Fruit fly (Drosophila melanogaster): Measurements from ENCODE around the gene rho-4.

rho-4 gene

DNA sequence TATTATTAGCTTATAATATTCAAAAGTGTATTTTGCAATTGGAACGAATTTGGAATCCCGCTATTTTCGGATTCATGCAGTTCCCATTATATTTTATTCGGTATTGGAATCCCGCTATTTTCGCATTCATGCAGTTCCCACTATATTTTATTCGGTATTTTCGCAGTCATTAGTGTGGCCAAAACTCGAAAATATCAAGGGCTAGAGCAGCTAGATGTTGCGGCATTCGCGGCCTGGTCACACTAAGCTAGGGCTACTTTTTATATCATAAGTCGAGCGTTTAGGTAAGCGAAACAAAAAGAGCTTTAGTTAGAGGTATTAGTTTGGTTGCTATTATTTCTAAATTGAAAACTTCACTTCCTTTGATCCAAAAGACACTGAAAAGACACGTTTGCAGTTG is 20.8 kb upstream of the rho-4 start:
- TF ChIP-seq Dll (optimal IDR thresholded peaks at IDR 0.05) (no peak), EcR (GFP tag; optimal IDR thresholded peaks at IDR 0.05) (no peak), CG8478 (optimal IDR thresholded peaks at IDR 0.05) (no peak), psq (optimal IDR thresholded peaks at IDR 0.05) (no peak), usp (GFP tag; optimal IDR thresholded peaks at IDR 0.05) (no peak), pan (optimal IDR thresholded peaks at IDR 0.05) (no peak)

DNA sequence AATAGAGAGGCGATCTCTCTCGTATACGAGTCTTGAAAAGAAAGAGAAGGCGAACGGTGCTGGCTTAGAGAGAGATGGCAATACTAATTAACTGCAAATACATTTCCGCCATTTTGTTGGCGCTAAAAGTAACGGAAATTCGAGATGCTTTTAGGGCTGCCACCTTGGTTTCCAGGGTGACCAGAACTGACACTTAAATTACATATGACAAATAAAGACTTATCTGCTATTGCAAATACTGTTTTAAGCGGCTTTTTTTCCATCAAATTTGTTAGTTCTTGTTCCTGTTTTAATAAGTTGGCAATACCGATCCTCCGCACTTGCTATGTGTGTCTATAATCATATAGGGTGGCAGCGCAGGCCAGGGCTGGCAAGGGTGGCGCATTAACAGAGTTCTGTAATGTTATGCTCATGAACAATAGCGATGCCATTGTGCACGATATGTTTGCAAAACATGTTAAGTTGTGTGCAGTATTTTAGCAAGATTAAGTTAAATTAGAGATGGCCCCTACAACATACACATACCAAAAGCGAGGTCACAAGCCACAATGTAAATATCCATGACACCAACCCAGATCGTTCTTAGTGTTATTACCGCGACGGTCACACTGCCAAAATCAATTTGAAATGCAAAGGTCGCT is 19.3 kb upstream of the rho-4 start, which contains the start of gene nod:
Gene nod (plus strand): TSS at position 573 of the 641 bp plus-strand sequence.
- TF ChIP-seq pan (optimal IDR thresholded peaks at IDR 0.05) (no peak), CG8478 (optimal IDR thresholded peaks at IDR 0.05) (no peak), Dll (optimal IDR thresholded peaks at IDR 0.05) (no peak), psq (optimal IDR thresholded peaks at IDR 0.05) (no peak), usp (GFP tag; optimal IDR thresholded peaks at IDR 0.05) (no peak), EcR (GFP tag; optimal IDR thresholded peaks at IDR 0.05) (no peak)

DNA sequence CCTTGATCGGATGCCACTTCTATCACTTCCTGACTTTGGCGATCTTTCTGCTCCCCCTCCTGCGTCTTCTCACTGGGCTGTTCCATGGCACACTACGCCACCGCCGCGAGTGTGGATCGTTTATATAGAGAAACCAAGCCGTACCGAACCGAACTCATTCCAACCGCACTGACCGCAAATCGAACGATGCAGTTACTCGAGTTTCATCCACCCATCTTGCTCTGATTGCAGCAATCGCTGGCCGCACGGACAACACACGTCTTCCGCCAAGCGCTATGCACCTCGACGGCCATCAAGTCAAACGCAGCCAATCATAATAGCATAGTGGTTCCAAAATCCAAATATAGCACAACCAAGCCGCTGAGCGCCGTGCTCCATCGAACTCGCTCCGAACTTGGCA is 15.6 kb upstream of the rho-4 start, which contains the start of gene pkm:
Gene pkm (minus strand): TSS at position 101 of the 400 bp plus-strand sequence.
- no peak for TF ChIP-seq usp (GFP tag; optimal IDR thresholded peaks at IDR 0.05)
- TF ChIP-seq EcR (GFP tag; optimal IDR thresholded peaks at IDR 0.05): no peak
- no peak for TF ChIP-seq psq (optimal IDR thresholded peaks at IDR 0.05)
- no peak for TF ChIP-seq Dll (optimal IDR thresholded peaks at IDR 0.05)
- no peak for TF ChIP-seq CG8478 (optimal IDR thresholded peaks at IDR 0.05)
- TF ChIP-seq pan (optimal IDR thresholded peaks at IDR 0.05): no peak

DNA sequence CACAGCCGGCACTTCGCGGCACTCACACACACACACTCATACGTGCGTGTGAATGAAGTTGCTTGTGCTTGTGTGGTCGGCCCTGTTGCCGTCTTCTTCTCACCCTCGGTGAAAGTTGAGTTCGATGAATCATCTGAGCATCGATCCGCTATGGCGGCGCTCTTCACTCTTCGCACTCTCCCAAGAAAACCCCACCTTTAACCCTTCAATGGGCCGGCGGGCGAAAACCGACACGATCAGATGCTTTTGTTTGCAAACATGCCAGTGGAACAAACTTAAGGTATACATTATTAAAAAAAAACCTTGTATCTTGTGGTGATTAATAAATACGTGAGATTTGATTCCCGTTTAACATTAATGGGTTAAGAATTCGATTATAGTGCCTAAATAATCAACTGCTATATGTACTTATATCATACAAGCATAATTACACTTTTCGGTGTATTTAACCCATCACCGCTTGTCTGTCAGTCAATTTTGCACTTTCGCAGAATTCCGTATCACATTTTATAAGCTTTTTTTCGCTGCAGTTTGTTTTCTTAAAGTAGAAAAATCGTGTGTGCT is 1.2 kb downstream of the rho-4 start:
- no peak for TF ChIP-seq CG8478 (optimal IDR thresholded peaks at IDR 0.05)
- TF ChIP-seq pan (optimal IDR thresholded peaks at IDR 0.05): no peak
- TF ChIP-seq usp (GFP tag; optimal IDR thresholded peaks at IDR 0.05): no peak
- TF ChIP-seq EcR (GFP tag; optimal IDR thresholded peaks at IDR 0.05): no peak
- TF ChIP-seq Dll (optimal IDR thresholded peaks at IDR 0.05): no peak
- TF ChIP-seq psq (optimal IDR thresholded peaks at IDR 0.05): no peak

- TF ChIP-seq CG8478 (optimal IDR thresholded peaks at IDR 0.05) (no peak), usp (GFP tag; optimal IDR thresholded peaks at IDR 0.05) (no peak), psq (optimal IDR thresholded peaks at IDR 0.05) (no peak), pan (optimal IDR thresholded peaks at IDR 0.05) (no peak), EcR (GFP tag; optimal IDR thresholded peaks at IDR 0.05) (no peak), Dll (optimal IDR thresholded peaks at IDR 0.05) (no peak)
Measured at dm6 chrX:11601408-11601807, 1.8 kb downstream of the rho-4 start.

DNA sequence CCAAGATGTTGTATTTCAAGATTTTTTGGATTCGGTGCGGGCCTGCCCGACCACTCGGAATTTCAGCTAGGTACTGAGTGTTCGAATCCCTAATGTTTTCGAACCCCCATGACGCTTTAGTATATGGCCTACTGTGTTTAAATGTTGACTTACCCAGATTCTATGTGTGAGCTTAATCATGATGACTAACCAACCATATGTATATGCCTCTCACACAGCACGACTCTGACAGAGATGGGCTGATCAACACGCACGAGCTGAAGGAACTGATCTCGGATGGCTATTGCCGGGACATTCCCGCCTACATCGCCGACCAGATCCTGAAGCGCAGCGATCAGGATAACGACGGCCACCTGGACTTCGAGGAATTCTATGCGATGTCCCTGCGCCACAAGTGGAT is 4.5 kb downstream of the rho-4 start, which contains the start of gene CG2533:
Gene CG2533 (minus strand): TSS at position 101 of the 400 bp plus-strand sequence.
- TF ChIP-seq psq (optimal IDR thresholded peaks at IDR 0.05): no peak
- TF ChIP-seq pan (optimal IDR thresholded peaks at IDR 0.05): no peak
- no peak for TF ChIP-seq Dll (optimal IDR thresholded peaks at IDR 0.05)
- TF ChIP-seq EcR (GFP tag; optimal IDR thresholded peaks at IDR 0.05): no peak
- TF ChIP-seq CG8478 (optimal IDR thresholded peaks at IDR 0.05): no peak
- no peak for TF ChIP-seq usp (GFP tag; optimal IDR thresholded peaks at IDR 0.05)

dm6 chrX:11611056-11611644 is 11.5 kb downstream of the rho-4 start:
- no peak for TF ChIP-seq Dll (optimal IDR thresholded peaks at IDR 0.05)
- TF ChIP-seq pan (optimal IDR thresholded peaks at IDR 0.05): no peak
- TF ChIP-seq CG8478 (optimal IDR thresholded peaks at IDR 0.05): no peak
- no peak for TF ChIP-seq usp (GFP tag; optimal IDR thresholded peaks at IDR 0.05)
- TF ChIP-seq EcR (GFP tag; optimal IDR thresholded peaks at IDR 0.05): no peak
- no peak for TF ChIP-seq psq (optimal IDR thresholded peaks at IDR 0.05)

dm6 chrX:11611645-11612079 is 12.0 kb downstream of the rho-4 start, which contains the start of the genes CG2247 and CG1703:
Gene CG2247 (minus strand): TSS chrX:11611652.
Gene CG1703 (plus strand): TSS chrX:11611927.
- TF ChIP-seq psq (optimal IDR thresholded peaks at IDR 0.05): no peak
- no peak for TF ChIP-seq Dll (optimal IDR thresholded peaks at IDR 0.05)
- TF ChIP-seq usp (GFP tag; optimal IDR thresholded peaks at IDR 0.05): no peak
- no peak for TF ChIP-seq EcR (GFP tag; optimal IDR thresholded peaks at IDR 0.05)
- TF ChIP-seq CG8478 (optimal IDR thresholded peaks at IDR 0.05): no peak
- no peak for TF ChIP-seq pan (optimal IDR thresholded peaks at IDR 0.05)

dm6 chrX:11615652-11616495 is 16.2 kb downstream of the rho-4 start, which contains the start of the genes RPA3 and Met:
Gene RPA3 (minus strand): TSS chrX:11615840.
Gene Met (plus strand): TSS chrX:11616124.
- TF ChIP-seq pan (optimal IDR thresholded peaks at IDR 0.05): no peak
- TF ChIP-seq Dll (optimal IDR thresholded peaks at IDR 0.05): no peak
- TF ChIP-seq usp (GFP tag; optimal IDR thresholded peaks at IDR 0.05): no peak
- TF ChIP-seq psq (optimal IDR thresholded peaks at IDR 0.05): no peak

- no peak for TF ChIP-seq CG8478 (optimal IDR thresholded peaks at IDR 0.05)
- no peak for TF ChIP-seq EcR (GFP tag; optimal IDR thresholded peaks at IDR 0.05)
- TF ChIP-seq pan (optimal IDR thresholded peaks at IDR 0.05): no peak
- TF ChIP-seq psq (optimal IDR thresholded peaks at IDR 0.05): no peak
- no peak for TF ChIP-seq Dll (optimal IDR thresholded peaks at IDR 0.05)
- no peak for TF ChIP-seq usp (GFP tag; optimal IDR thresholded peaks at IDR 0.05)
Measured at dm6 chrX:11616496-11616952, 16.9 kb downstream of the rho-4 start.

DNA sequence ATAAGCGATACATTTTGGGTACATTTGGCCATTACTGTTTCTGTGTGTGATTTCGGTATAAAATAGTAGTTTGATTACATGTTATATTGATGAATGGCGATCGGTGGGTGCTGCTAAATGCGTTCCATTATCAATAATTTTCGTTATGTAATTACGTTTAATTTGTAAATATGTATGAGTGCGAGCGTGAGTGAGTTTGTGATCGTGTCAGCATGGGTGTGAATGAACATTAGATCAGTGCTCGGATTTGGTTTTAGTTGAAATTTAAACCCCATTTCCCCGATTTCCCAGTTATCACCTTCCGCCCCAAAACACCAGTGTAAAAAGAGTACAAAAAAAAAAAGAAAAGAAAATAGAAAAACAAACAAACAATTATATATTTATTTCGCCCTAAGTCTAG is 20.0 kb downstream of the rho-4 start:
- TF ChIP-seq pan (optimal IDR thresholded peaks at IDR 0.05) (no peak), usp (GFP tag; optimal IDR thresholded peaks at IDR 0.05) (no peak), EcR (GFP tag; optimal IDR thresholded peaks at IDR 0.05) (no peak), psq (optimal IDR thresholded peaks at IDR 0.05) (no peak), CG8478 (optimal IDR thresholded peaks at IDR 0.05) (no peak), Dll (optimal IDR thresholded peaks at IDR 0.05) (no peak)

All from whole organism.